Worm (Caenorhabditis elegans) whole organism, L4/young adult: ENCODE results near the gene erp-44.2.

Experiments
- dao-5 ChIP-seq: sonication (generic microtip); optimal IDR thresholded peaks from 2 replicates; lab custom pipeline; 2016; ENCODE audit warnings: missing genotype, missing genetic modification characterization, moderate library complexity, missing compliant biosample characterization
- him-1 ChIP-seq: sonication (generic microtip); optimal IDR thresholded peaks from 2 replicates; lab custom pipeline; 2016; ENCODE audit warnings: missing genotype, missing genetic modification reagents, missing genetic modification characterization, missing compliant biosample characterization

ce11 chrIV:7877255-7877654, 42.8 kb upstream of the erp-44.2 start:
- TF ChIP-seq dao-5 (tag; lab: Kevin White, UChicago): no peak
- TF ChIP-seq him-1 (tag; lab: Kevin White, UChicago): no peak
